Worm (Caenorhabditis elegans) whole organism, young adult: ENCODE measurements around the gene rpt-2.

ENCODE experiments used
- B0261.1 ChIP-seq: sonication (generic microtip); optimal IDR thresholded peaks from 2 replicates; lab custom pipeline; 2016; ENCODE audit warnings: mild to moderate bottlenecking, missing genetic modification characterization, moderate library complexity, missing compliant biosample characterization
- C17E4.6 ChIP-seq: fragments of 200-800 bp; sonication (Bioruptor generic); IDR thresholded peaks from 2 replicates; pipeline ENCODE4 v1.3.6; 2022; ENCODE audit warnings: missing genetic modification reagents, missing genetic modification characterization, missing compliant biosample characterization
- F33H1.4 ChIP-seq: fragments of 200-800 bp; sonication (Bioruptor generic); IDR thresholded peaks from 2 replicates; pipeline ENCODE4 v1.3.6; 2022; ENCODE audit warnings: missing genetic modification reagents, missing genetic modification characterization, missing compliant biosample characterization
- F37B4.10 ChIP-seq: fragments of 200-800 bp; sonication (Bioruptor generic); IDR thresholded peaks from 2 replicates; pipeline ENCODE4 v1.3.6; 2022; ENCODE audit warnings: missing genetic modification characterization, missing compliant biosample characterization
- F49E8.2 ChIP-seq: sonication (generic microtip); optimal IDR thresholded peaks from 3 replicates; lab custom pipeline; 2017; ENCODE audit warnings: missing genetic modification characterization, mild to moderate bottlenecking, missing compliant biosample characterization, antibody characterized with exemption, moderate library complexity; ENCODE audit not compliant: insufficient read depth
- F57A8.1 ChIP-seq: fragments of 200-800 bp; sonication (Bioruptor generic); optimal IDR thresholded peaks from 2 replicates; lab custom pipeline; 2018; ENCODE audit warnings: mild to moderate bottlenecking, missing genetic modification characterization, moderate library complexity, missing compliant biosample characterization
- F57C9.4 ChIP-seq: sonication (generic microtip); optimal IDR thresholded peaks from 2 replicates; lab custom pipeline; 2017; ENCODE audit warnings: mild to moderate bottlenecking, missing genetic modification characterization, missing compliant biosample characterization
- K12H6.12 ChIP-seq: fragments of 200-800 bp; sonication (Bioruptor generic); optimal IDR thresholded peaks from 2 replicates; lab custom pipeline; 2018; ENCODE audit warnings: mild to moderate bottlenecking, missing genetic modification characterization, missing compliant biosample characterization
- Y53F4B.3 ChIP-seq: fragments of 200-800 bp; sonication (Bioruptor generic); IDR thresholded peaks from 2 replicates; pipeline ENCODE4 v1.3.6; 2022; ENCODE audit warnings: missing genetic modification reagents, missing genetic modification characterization, missing compliant biosample characterization
- Y56A3A.18 ChIP-seq: fragments of 200-800 bp; sonication (Bioruptor generic); IDR thresholded peaks from 2 replicates; pipeline ENCODE4 v1.3.6; 2022; ENCODE audit warnings: missing genetic modification reagents, missing genetic modification characterization, missing compliant biosample characterization
- Y79H2A.3 ChIP-seq: fragments of 200-800 bp; sonication (Bioruptor generic); conservative IDR thresholded peaks from 2 replicates; pipeline ENCODE4 v1.3.6; 2022; ENCODE audit warnings: missing genetic modification reagents, missing genetic modification characterization, missing compliant biosample characterization
- aptf-2 ChIP-seq: fragments of 200-800 bp; sonication (Bioruptor generic); conservative IDR thresholded peaks from 2 replicates; pipeline ENCODE4 v1.3.6; 2022; ENCODE audit warnings: missing genetic modification reagents, missing genetic modification characterization, missing compliant biosample characterization
- attf-5 ChIP-seq: fragments of 200-800 bp; sonication (Bioruptor generic); optimal IDR thresholded peaks from 2 replicates; lab custom pipeline; 2018; ENCODE audit warnings: mild to moderate bottlenecking, missing genetic modification characterization, missing compliant biosample characterization
- ccch-3 ChIP-seq: fragments of 200-800 bp; sonication (Bioruptor generic); optimal IDR thresholded peaks from 2 replicates; lab custom pipeline; 2018; ENCODE audit warnings: mild to moderate bottlenecking, missing genetic modification characterization, missing compliant biosample characterization
- ceh-27 ChIP-seq: fragments of 200-800 bp; sonication (Bioruptor generic); optimal IDR thresholded peaks from 2 replicates; lab custom pipeline; 2018; ENCODE audit warnings: mild to moderate bottlenecking, missing genetic modification characterization, moderate library complexity, missing compliant biosample characterization
- ceh-58 ChIP-seq: fragments of 200-800 bp; sonication (Bioruptor generic); IDR thresholded peaks from 2 replicates; pipeline ENCODE4 v1.3.6; 2022; ENCODE audit warnings: missing genetic modification characterization, missing compliant biosample characterization
- chd-7 ChIP-seq: sonication (generic microtip); optimal IDR thresholded peaks from 2 replicates; lab custom pipeline; 2016; ENCODE audit warnings: mild to moderate bottlenecking, missing genetic modification characterization, moderate library complexity, missing compliant biosample characterization
- dpff-1 ChIP-seq: sonication (generic microtip); optimal IDR thresholded peaks from 2 replicates; lab custom pipeline; 2017; ENCODE audit warnings: mild to moderate bottlenecking, missing genetic modification characterization, missing compliant biosample characterization
- dpl-1 ChIP-seq: fragments of 150-350 bp; optimal IDR thresholded peaks from 2 replicates; lab custom pipeline; 2014; ENCODE audit warnings: missing biosample characterization, missing genetic modification reagents, missing genetic modification characterization
- efl-1 ChIP-seq: fragments of 150-350 bp; optimal IDR thresholded peaks from 2 replicates; lab custom pipeline; 2014; ENCODE audit warnings: missing biosample characterization, missing genetic modification reagents, missing genetic modification characterization
- egl-18 ChIP-seq: fragments of 200-800 bp; sonication (Bioruptor generic); IDR thresholded peaks from 2 replicates; pipeline ENCODE4 v1.3.6; 2022; ENCODE audit warnings: missing genetic modification reagents, missing genetic modification characterization, missing compliant biosample characterization
- ets-4 ChIP-seq: fragments of 200-800 bp; sonication (Bioruptor generic); optimal IDR thresholded peaks from 2 replicates; lab custom pipeline; 2018; ENCODE audit warnings: mild to moderate bottlenecking, missing genetic modification characterization, missing compliant biosample characterization
- fkh-3 ChIP-seq: sonication (generic microtip); optimal IDR thresholded peaks from 2 replicates; lab custom pipeline; 2016; ENCODE audit warnings: mild to moderate bottlenecking, missing genetic modification characterization, missing compliant biosample characterization
- hlh-26 ChIP-seq: fragments of 200-800 bp; sonication (Bioruptor generic); conservative IDR thresholded peaks from 2 replicates; pipeline ENCODE4 v1.3.6; 2022; ENCODE audit warnings: missing genetic modification reagents, missing genetic modification characterization, missing compliant biosample characterization
- hmg-1.2 ChIP-seq: fragments of 200-800 bp; sonication (Bioruptor generic); IDR thresholded peaks from 2 replicates; pipeline ENCODE4 v1.3.6; 2022; ENCODE audit warnings: missing genetic modification reagents, missing genetic modification characterization, missing compliant biosample characterization
- hmg-20 ChIP-seq: fragments of 200-800 bp; sonication (Bioruptor generic); IDR thresholded peaks from 2 replicates; pipeline ENCODE4 v1.3.6; 2022; ENCODE audit warnings: missing genetic modification reagents, missing genetic modification characterization, missing compliant biosample characterization
- hrde-1 ChIP-seq: sonication (generic microtip); optimal IDR thresholded peaks from 2 replicates; lab custom pipeline; 2016; ENCODE audit warnings: missing genetic modification characterization, mild to moderate bottlenecking, missing compliant biosample characterization, moderate library complexity, missing genotype, missing genetic modification reagents, borderline replicate concordance
- hsf-1 ChIP-seq: fragments of 200-800 bp; sonication (Bioruptor generic); IDR thresholded peaks from 2 replicates; pipeline ENCODE4 v1.3.6; 2022; ENCODE audit warnings: missing genetic modification reagents, missing genetic modification characterization, missing compliant biosample characterization
- let-607 ChIP-seq, 2 experiments: fragments of 200-800 bp in 1 of 2; sonication (Bioruptor generic) in 1 of 2; sonication (generic microtip) in 1 of 2; optimal IDR thresholded peaks; 2 replicates each; lab custom pipeline; 2016 to 2018; ENCODE audit warnings: mild to moderate bottlenecking in 2 of 2, missing compliant biosample characterization in 2 of 2, missing genetic modification characterization in 2 of 2, moderate library complexity in 2 of 2, missing genotype in 1 of 2
- lin-35 ChIP-seq, 3 experiments: fragments of 150-350 bp in 2 of 3; sonication (generic microtip) in 1 of 3; optimal IDR thresholded peaks; 2 replicates each; lab custom pipeline; 2014 to 2018; ENCODE audit warnings: missing biosample characterization in 3 of 3, missing genetic modification characterization in 3 of 3, missing genetic modification reagents in 3 of 3
- lin-40 ChIP-seq: sonication (generic microtip); optimal IDR thresholded peaks from 2 replicates; lab custom pipeline; 2016; ENCODE audit warnings: missing genetic modification characterization, mild to moderate bottlenecking, missing compliant biosample characterization, missing genotype, missing genetic modification reagents
- madf-3 ChIP-seq: fragments of 200-800 bp; sonication (Bioruptor generic); IDR thresholded peaks from 2 replicates; pipeline ENCODE4 v1.3.6; 2022; ENCODE audit warnings: missing genetic modification reagents, missing genetic modification characterization, missing compliant biosample characterization
- mcd-1 ChIP-seq: fragments of 200-800 bp; sonication (Bioruptor generic); IDR thresholded peaks from 2 replicates; pipeline ENCODE4 v1.3.6; 2022; ENCODE audit warnings: missing genetic modification reagents, missing genetic modification characterization, missing compliant biosample characterization
- nfya-2 ChIP-seq: fragments of 200-800 bp; sonication (Bioruptor generic); IDR thresholded peaks from 2 replicates; pipeline ENCODE4 v1.3.6; 2022; ENCODE audit warnings: missing genetic modification reagents, missing genetic modification characterization, missing compliant biosample characterization
- nfyb-1 ChIP-seq: fragments of 200-800 bp; sonication (Bioruptor generic); IDR thresholded peaks from 2 replicates; pipeline ENCODE4 v1.3.6; 2022; ENCODE audit warnings: missing genetic modification reagents, missing genetic modification characterization, missing compliant biosample characterization
- nhr-179 ChIP-seq: sonication (generic microtip); optimal IDR thresholded peaks from 2 replicates; lab custom pipeline; 2016; ENCODE audit warnings: mild to moderate bottlenecking, missing genetic modification characterization, missing compliant biosample characterization
- nhr-80 ChIP-seq: sonication (generic microtip); optimal IDR thresholded peaks from 2 replicates; lab custom pipeline; 2016; ENCODE audit warnings: missing genetic modification characterization, missing compliant biosample characterization
- rpc-1 ChIP-seq, 2 experiments: fragments of 150-350 bp in 1 of 2; sonication (generic microtip) in 1 of 2; optimal IDR thresholded peaks; 2 replicates each; lab custom pipeline; 2014 to 2018; ENCODE audit warnings: missing biosample characterization in 1 of 2, missing genetic modification characterization in 1 of 2, missing genetic modification reagents in 1 of 2, missing genotype in 1 of 2
- snpc-1.1 ChIP-seq: sonication (generic microtip); optimal IDR thresholded peaks from 2 replicates; lab custom pipeline; 2017; ENCODE audit warnings: missing genetic modification characterization, mild to moderate bottlenecking, missing compliant biosample characterization, antibody characterized with exemption, moderate library complexity, missing genotype, missing genetic modification reagents; ENCODE audit not compliant: insufficient read depth
- snpc-1.3 ChIP-seq: sonication (generic microtip); optimal IDR thresholded peaks from 2 replicates; lab custom pipeline; 2017; ENCODE audit warnings: missing genetic modification characterization, mild to moderate bottlenecking, missing compliant biosample characterization, antibody characterized with exemption, moderate library complexity, missing genotype, missing genetic modification reagents; ENCODE audit not compliant: insufficient read depth
- tbx-9 ChIP-seq: sonication (generic microtip); optimal IDR thresholded peaks from 2 replicates; lab custom pipeline; 2016; ENCODE audit warnings: borderline replicate concordance, missing genetic modification characterization, inconsistent platforms, missing compliant biosample characterization
- unc-62 ChIP-seq: fragments of 150-350 bp; optimal IDR thresholded peaks from 2 replicates; lab custom pipeline; 2014; ENCODE audit warnings: missing biosample characterization, missing genetic modification reagents, missing genetic modification characterization
- xnd-1 ChIP-seq: sonication (generic microtip); optimal IDR thresholded peaks from 2 replicates; lab custom pipeline; 2016; ENCODE audit warnings: missing genotype, missing genetic modification reagents, missing genetic modification characterization, missing compliant biosample characterization
- zfh-2 ChIP-seq: fragments of 200-800 bp; sonication (Bioruptor generic); conservative IDR thresholded peaks from 2 replicates; pipeline ENCODE4 v1.3.6; 2022; ENCODE audit warnings: missing genetic modification reagents, missing genetic modification characterization, missing compliant biosample characterization
- zim-3 ChIP-seq: sonication (generic microtip); optimal IDR thresholded peaks from 2 replicates; lab custom pipeline; 2017; ENCODE audit warnings: mild to moderate bottlenecking, missing genetic modification characterization, moderate library complexity, missing compliant biosample characterization

The rpt-2 gene

ce11 chrV:5995598-5995997, 21.9 kb downstream of the rpt-2 start:
- no peak for TF ChIP-seq nfya-2 (GFP tag; lab: Robert Waterston, UW)
- no peak for TF ChIP-seq aptf-2
- no peak for TF ChIP-seq dpl-1 (GFP tag; lab: Kevin White, UChicago)
- no peak for TF ChIP-seq fkh-3 (tag; lab: Kevin White, UChicago)
- no peak for TF ChIP-seq zfh-2
- TF ChIP-seq Y53F4B.3 (GFP tag; lab: Robert Waterston, UW), result no peak
- no peak for TF ChIP-seq xnd-1
- no peak for TF ChIP-seq efl-1 (GFP tag; lab: Kevin White, UChicago)
- TF ChIP-seq snpc-1.1, result no peak
- TF ChIP-seq egl-18 (GFP tag; lab: Robert Waterston, UW), result no peak
- no peak for TF ChIP-seq ets-4
- TF ChIP-seq ceh-58 (GFP tag; lab: Robert Waterston, UW), result no peak
- no peak for TF ChIP-seq F33H1.4 (GFP tag; lab: Robert Waterston, UW)
- TF ChIP-seq zim-3 (tag; lab: Kevin White, UChicago), result no peak
- no peak for TF ChIP-seq hrde-1
- TF ChIP-seq C17E4.6 (GFP tag; lab: Robert Waterston, UW), result no peak
- TF ChIP-seq mcd-1 (GFP tag; lab: Robert Waterston, UW), result no peak
- TF ChIP-seq nfyb-1 (GFP tag; lab: Robert Waterston, UW), result no peak
- TF ChIP-seq F49E8.2 (tag; lab: Kevin White, UChicago), result no peak
- TF ChIP-seq snpc-1.3 (tag; lab: Kevin White, UChicago), result no peak

DNA sequence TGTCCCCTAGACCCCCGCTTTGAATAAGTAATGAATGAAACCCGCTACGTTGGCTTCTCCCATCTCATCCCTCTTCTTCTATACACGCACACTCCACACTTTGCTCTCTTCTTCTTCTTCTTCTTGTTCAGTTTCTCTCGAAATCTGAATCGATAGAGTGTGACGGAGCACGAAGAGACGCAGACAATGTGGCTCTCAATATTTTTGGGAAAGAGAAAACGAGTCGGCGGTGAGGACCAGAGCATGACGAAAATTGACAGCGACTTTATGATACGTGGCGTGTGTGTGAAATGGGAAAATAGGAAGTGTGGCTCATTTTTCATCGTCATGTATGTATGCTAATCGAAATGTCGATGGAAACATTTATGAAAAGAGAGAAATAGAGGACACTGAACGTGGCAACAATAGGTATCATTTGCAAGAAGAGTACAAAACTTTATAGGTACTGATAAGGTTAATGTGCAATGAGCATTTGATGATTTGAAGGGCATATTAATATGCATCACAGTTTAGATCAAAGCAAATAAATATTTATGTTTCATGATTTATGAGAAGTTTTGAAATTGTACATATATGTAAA, 25.9 kb downstream of the rpt-2 start:
- TF ChIP-seq ceh-27 (GFP tag; lab: Kevin White, UChicago) (peak; percentile 27), F57A8.1 (no peak), K12H6.12 (tag; lab: Kevin White, UChicago) (peak; percentile 22), let-607 (tag; optimal IDR thresholded peaks at IDR 0.05; lab: Kevin White, UChicago) (peak; percentile 58 to 87), lin-35 (GFP tag; optimal IDR thresholded peaks at IDR 0.05; lab: Kevin White, UChicago) (peak in 1 of 3 experiments; percentile 17), hmg-20 (GFP tag; lab: Robert Waterston, UW) (0 out of 2 replicates have a peak, but pooled peaks have one; percentile 6), attf-5 (GFP tag; lab: Kevin White, UChicago) (peak; percentile 54), dpff-1 (tag; lab: Kevin White, UChicago) (no peak), lin-40 (peak; percentile 42), F37B4.10 (GFP tag; lab: Robert Waterston, UW) (no peak), ccch-3 (GFP tag; lab: Kevin White, UChicago) (no peak), hmg-1.2 (peak; percentile 38; the same call in 1 of the 2 replicates), unc-62 (GFP tag; lab: Kevin White, UChicago) (peak; percentile 52), nhr-80 (peak; percentile 87)

DNA sequence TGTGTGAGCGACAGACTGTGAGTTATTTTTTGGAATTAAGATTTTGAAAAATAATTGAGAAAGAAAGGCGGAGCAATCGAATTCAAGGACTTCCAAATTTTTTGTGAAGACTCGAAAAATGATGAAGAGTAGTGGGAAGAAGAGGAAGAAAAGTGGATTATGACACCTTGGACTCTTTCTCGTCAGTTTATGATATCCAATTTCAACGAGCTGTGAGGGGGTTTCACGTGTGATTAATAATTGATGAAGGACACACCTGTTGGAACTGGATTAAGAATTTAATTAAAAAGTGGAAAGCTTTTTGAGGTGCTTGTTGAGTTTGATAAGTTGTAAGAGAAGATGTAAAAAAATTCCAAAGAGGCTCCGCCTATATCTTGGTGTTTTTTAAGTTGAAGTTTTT, 27.1 kb downstream of the rpt-2 start, which contains the start of gene fut-8:
Gene fut-8, minus strand, starts transcription at position 101 of the 400 bp plus-strand sequence.
- no peak for TF ChIP-seq nhr-179
- TF ChIP-seq madf-3 (GFP tag; lab: Robert Waterston, UW), result no peak
- no peak for TF ChIP-seq tbx-9 (tag; lab: Kevin White, UChicago)
- no peak for TF ChIP-seq nhr-80
- TF ChIP-seq Y56A3A.18 (GFP tag; lab: Robert Waterston, UW), result no peak
- no peak for TF ChIP-seq rpc-1 (optimal IDR thresholded peaks at IDR 0.05; lab: Kevin White, UChicago)
- no peak for TF ChIP-seq rpc-1 (tag; optimal IDR thresholded peaks at IDR 0.05; lab: Kevin White, UChicago)
- no peak for TF ChIP-seq F57C9.4 (tag; lab: Kevin White, UChicago)
- no peak for TF ChIP-seq hlh-26 (GFP tag; lab: Robert Waterston, UW)
- no peak for TF ChIP-seq B0261.1
- TF ChIP-seq hsf-1, result no peak
- no peak for TF ChIP-seq Y79H2A.3
- no peak for TF ChIP-seq ceh-58 (GFP tag; lab: Robert Waterston, UW)
- no peak for TF ChIP-seq chd-7 (tag; lab: Kevin White, UChicago)
